Worm (Caenorhabditis elegans): ENCODE measurements around the gene C15F1.5.
"Not testable (repeated sequence)": the region's sequence is repeated elsewhere in the genome, so short reads cannot be mapped to it uniquely, and the experiment has no call there.

Gene C15F1.5

ce11 chrII:6970515-6970914, at the start of gene C15F1.5:
Gene C15F1.5 (minus strand): TSS chrII:6970615.
- TF ChIP-seq hpl-2 (GFP tag; optimal IDR thresholded peaks at IDR 0.05), result no peak
- no peak for TF ChIP-seq C34B4.2 (tag; optimal IDR thresholded peaks at IDR 0.05)
- no peak for TF ChIP-seq ztf-4 (tag; optimal IDR thresholded peaks at IDR 0.05)
- no peak for TF ChIP-seq unc-62 (GFP tag; optimal IDR thresholded peaks at IDR 0.05)
- no peak for TF ChIP-seq Y116A8C.19 (tag; optimal IDR thresholded peaks at IDR 0.05; ENCODE audit: borderline replicate concordance)
- no peak for TF ChIP-seq F16B12.6 (tag; optimal IDR thresholded peaks at IDR 0.05)
- TF ChIP-seq sup-37 (GFP tag; optimal IDR thresholded peaks at IDR 0.05), result no peak
- TF ChIP-seq pqm-1 (tag; optimal IDR thresholded peaks at IDR 0.05), result no peak
- TF ChIP-seq xbp-1 (tag; optimal IDR thresholded peaks at IDR 0.05), result no peak
- no peak for TF ChIP-seq nhr-237 (tag; optimal IDR thresholded peaks at IDR 0.05)
- TF ChIP-seq C16A3.4 (tag; optimal IDR thresholded peaks at IDR 0.05), result no peak
- no peak for TF ChIP-seq ceh-90 (tag; optimal IDR thresholded peaks at IDR 0.05)
- TF ChIP-seq nhr-28 (tag; optimal IDR thresholded peaks at IDR 0.05), result no peak
- no peak for TF ChIP-seq unc-30 (tag; optimal IDR thresholded peaks at IDR 0.05)
- TF ChIP-seq egl-13 (tag; optimal IDR thresholded peaks at IDR 0.05), result no peak
- TF ChIP-seq nhr-90 (tag; optimal IDR thresholded peaks at IDR 0.05; ENCODE audit: poor library complexity), result no peak
- TF ChIP-seq alr-1 (tag; optimal IDR thresholded peaks at IDR 0.05; ENCODE audit: borderline replicate concordance), result no peak

DNA sequence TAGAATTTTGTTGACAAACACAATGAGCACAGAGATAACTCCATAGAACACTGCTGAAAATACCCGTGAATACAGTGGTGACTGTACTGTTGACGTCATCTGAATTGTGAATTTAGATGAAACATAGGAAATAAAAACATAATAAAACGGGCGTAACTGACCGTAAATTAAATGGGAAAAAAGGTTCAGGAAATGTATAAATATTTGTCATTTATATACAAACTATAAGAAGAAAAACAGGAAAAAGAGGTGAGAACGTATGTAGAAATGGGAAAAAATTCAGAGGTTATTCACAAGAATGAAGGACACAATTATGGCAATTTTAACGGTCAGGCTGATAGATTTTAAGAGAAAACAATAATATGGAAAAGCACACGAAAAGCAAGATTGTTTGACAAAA, 42.2 kb upstream of the C15F1.5 start, which contains the start of gene sqv-7:
sqv-7 (minus strand) TSS at position 101 of the 400 bp plus-strand sequence.
- TF ChIP-seq fkh-4 (tag; optimal IDR thresholded peaks at IDR 0.05; ENCODE audit: borderline replicate concordance), result no peak
- no peak for TF ChIP-seq nhr-11 (tag; optimal IDR thresholded peaks at IDR 0.05)
- no peak for TF ChIP-seq tlp-1 (tag; optimal IDR thresholded peaks at IDR 0.05)
- no peak for TF ChIP-seq jun-1 (tag; optimal IDR thresholded peaks at IDR 0.05)
- no peak for TF ChIP-seq C34B4.2 (tag; optimal IDR thresholded peaks at IDR 0.05)
- TF ChIP-seq sox-4 (tag; optimal IDR thresholded peaks at IDR 0.05), result no peak
- no peak for TF ChIP-seq lin-35 (GFP tag; optimal IDR thresholded peaks at IDR 0.05)
- TF ChIP-seq xbp-1 (tag; optimal IDR thresholded peaks at IDR 0.05), result no peak
- no peak for TF ChIP-seq nhr-47 (tag; optimal IDR thresholded peaks at IDR 0.05)
- no peak for TF ChIP-seq ets-5 (GFP tag; IDR thresholded peaks at IDR 0.05)
- TF ChIP-seq lin-15B (tag; optimal IDR thresholded peaks at IDR 0.05), result no peak
- TF ChIP-seq unc-130 (tag; optimal IDR thresholded peaks at IDR 0.05), result no peak
- no peak for TF ChIP-seq hpl-2 (GFP tag; optimal IDR thresholded peaks at IDR 0.05)
- no peak for TF ChIP-seq snu-23 (GFP tag; optimal IDR thresholded peaks at IDR 0.05)
- no peak for TF ChIP-seq ceh-8 (GFP tag; optimal IDR thresholded peaks at IDR 0.05)
- no peak for TF ChIP-seq F16B12.6 (tag; optimal IDR thresholded peaks at IDR 0.05)
- no peak for TF ChIP-seq unc-30 (tag; optimal IDR thresholded peaks at IDR 0.05)
- no peak for TF ChIP-seq mdl-1 (tag; optimal IDR thresholded peaks at IDR 0.05)
- TF ChIP-seq blmp-1 (tag; optimal IDR thresholded peaks at IDR 0.05), result no peak

ce11 chrII:7002956-7003357, 32.5 kb upstream of the C15F1.5 start:
- no peak for TF ChIP-seq ces-1 (GFP tag; optimal IDR thresholded peaks at IDR 0.05)
- peak; percentile 0 for TF ChIP-seq dsc-1 (tag; optimal IDR thresholded peaks at IDR 0.05)
- no peak for TF ChIP-seq nhr-76 (tag; optimal IDR thresholded peaks at IDR 0.05)

DNA sequence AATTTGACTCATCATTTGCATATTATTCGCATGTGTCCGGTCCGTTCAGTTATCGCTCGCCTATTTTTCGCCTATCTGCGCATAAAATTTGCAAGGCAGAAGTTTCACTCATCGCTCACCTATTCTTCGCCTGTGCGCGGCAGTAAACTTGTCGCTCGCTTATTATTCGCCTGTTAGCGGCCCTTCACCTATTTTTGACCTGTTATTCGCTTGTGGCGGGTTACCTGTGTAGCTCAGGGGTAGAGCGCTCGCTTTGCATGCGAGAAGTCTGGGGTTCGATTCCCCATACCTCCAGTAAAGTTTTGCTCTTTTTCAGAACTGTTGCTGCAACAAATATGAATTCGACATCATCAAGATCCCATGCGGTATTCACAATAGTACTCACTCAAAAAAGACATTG, 31.0 kb upstream of the C15F1.5 start:
- peak; percentile 13 for TF ChIP-seq nhr-71 (tag; optimal IDR thresholded peaks at IDR 0.05)
- peak; percentile 31; the same call in 1 of the 2 replicates for TF ChIP-seq nhr-19 (GFP tag; conservative IDR thresholded peaks at IDR 0.05)
- peak in 1 of 2 experiments; percentile 23 for TF ChIP-seq lin-35 (GFP tag; optimal IDR thresholded peaks at IDR 0.05)
- not testable (repeated sequence) for TF ChIP-seq efl-1 (optimal IDR thresholded peaks at IDR 0.05)
- TF ChIP-seq efl-1 (GFP tag; optimal IDR thresholded peaks at IDR 0.05 in 1 of 2), result peak in 1 of 2 experiments; percentile 64

Measured in whole organism, L1 larva.